Fruit fly (Drosophila melanogaster) whole organism: ENCODE data around the gene CG11444.

Experiments
- CG8478 ChIP-seq: fragments of >200 bp; optimal IDR thresholded peaks from 2 replicates; lab custom pipeline; 2018; ENCODE audit warnings: inconsistent platforms
- Dll ChIP-seq: fragments of >200 bp; optimal IDR thresholded peaks from 2 replicates; lab custom pipeline; 2017
- EcR ChIP-seq, 2 experiments: fragments of >200 bp; optimal IDR thresholded peaks; 2 replicates each; lab custom pipeline; 2017; ENCODE audit warnings: missing biosample characterization in 2 of 2, missing genetic modification characterization in 2 of 2, missing genetic modification reagents in 2 of 2
- pan ChIP-seq: fragments of >200 bp; optimal IDR thresholded peaks from 2 replicates; lab custom pipeline; 2017
- psq ChIP-seq: fragments of >200 bp; optimal IDR thresholded peaks from 2 replicates; lab custom pipeline; 2017
- usp ChIP-seq: fragments of >200 bp; optimal IDR thresholded peaks from 2 replicates; lab custom pipeline; 2017; ENCODE audit warnings: missing biosample characterization, missing genetic modification characterization, mixed read lengths

CG11444 gene

DNA sequence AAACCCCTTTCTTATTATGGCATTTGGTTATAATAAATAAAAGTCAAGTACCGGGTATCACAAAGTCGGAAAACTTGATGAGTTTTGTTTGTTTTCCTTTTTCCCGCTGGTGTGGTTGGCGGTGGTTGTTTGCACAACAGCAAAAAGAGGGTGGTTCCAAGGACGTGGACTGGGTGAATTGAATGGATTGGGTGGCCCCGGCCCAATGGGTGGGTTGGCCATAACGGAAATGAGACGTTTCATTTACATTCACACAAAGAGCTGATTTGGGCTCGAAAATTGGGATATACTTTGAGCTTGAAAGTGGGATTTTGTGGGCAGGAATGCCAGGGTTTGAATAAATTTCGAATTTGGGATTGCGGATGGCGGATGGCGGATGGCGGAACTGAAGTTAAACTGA, 33.3 kb downstream of the CG11444 start:
- no peak for TF ChIP-seq usp (GFP tag; lab: Kevin White, UChicago)
- no peak for TF ChIP-seq Dll (lab: Kevin White, UChicago)
- TF ChIP-seq CG8478 = no peak
- TF ChIP-seq psq (lab: Kevin White, UChicago) = no peak
- TF ChIP-seq pan = no peak
- TF ChIP-seq EcR (GFP tag; optimal IDR thresholded peaks at IDR 0.05; lab: Kevin White, UChicago) = no peak

DNA sequence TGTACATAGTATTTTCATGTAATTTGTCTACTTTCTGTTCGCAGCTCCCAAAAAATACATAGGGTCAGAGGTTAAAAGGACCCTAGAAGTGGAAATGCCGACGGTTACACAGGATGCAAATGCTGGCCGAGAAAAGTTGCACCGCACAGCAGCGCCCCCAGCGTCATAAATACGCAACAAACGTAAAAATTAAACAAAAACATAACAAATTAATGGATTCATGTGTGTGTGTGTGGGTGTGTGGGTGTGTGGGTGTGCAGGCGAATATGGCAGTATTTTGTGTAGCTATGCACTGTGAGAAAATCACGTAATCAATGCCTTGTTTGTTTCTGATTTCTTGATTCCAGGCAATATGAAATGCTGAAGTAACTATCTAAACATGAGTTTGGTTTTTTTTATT, 42.6 kb downstream of the CG11444 start:
- TF ChIP-seq psq (lab: Kevin White, UChicago) (no peak), pan (no peak), usp (GFP tag; lab: Kevin White, UChicago) (no peak), EcR (GFP tag; optimal IDR thresholded peaks at IDR 0.05; lab: Kevin White, UChicago) (no peak), CG8478 (no peak), Dll (lab: Kevin White, UChicago) (no peak)

- TF ChIP-seq EcR (GFP tag; optimal IDR thresholded peaks at IDR 0.05; lab: Kevin White, UChicago) (no peak), usp (GFP tag; lab: Kevin White, UChicago) (no peak), CG8478 (no peak), pan (no peak), Dll (lab: Kevin White, UChicago) (peak; percentile 9), psq (lab: Kevin White, UChicago) (no peak)
These were observed 46.0 kb downstream of the CG11444 start for dm6 chrX:4508072-4508644.

dm6 chrX:4507121-4507520, 47.1 kb downstream of the CG11444 start:
- TF ChIP-seq usp (GFP tag; lab: Kevin White, UChicago) (no peak), pan (no peak), CG8478 (no peak), psq (lab: Kevin White, UChicago) (no peak), Dll (lab: Kevin White, UChicago) (no peak), EcR (GFP tag; optimal IDR thresholded peaks at IDR 0.05; lab: Kevin White, UChicago) (no peak)

DNA sequence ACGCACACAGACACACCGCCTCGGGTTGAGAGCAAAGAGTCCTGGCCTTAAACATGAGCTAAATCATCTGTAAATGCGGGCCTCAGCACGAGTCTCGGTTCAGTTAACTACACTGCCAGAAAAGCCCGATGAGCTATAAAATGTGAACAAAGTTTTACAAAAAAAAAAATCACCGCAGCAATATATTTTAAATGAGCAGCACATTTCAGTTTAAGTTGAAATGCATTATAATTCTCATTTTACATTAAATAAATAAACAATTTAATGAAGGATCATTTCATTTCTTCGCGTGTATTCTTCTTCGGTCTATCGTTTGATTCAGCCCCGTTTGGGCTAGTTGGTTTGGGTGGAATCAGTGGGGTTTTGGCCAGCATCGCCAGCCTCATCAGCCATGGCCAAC, 48.9 kb downstream of the CG11444 start:
- TF ChIP-seq psq (lab: Kevin White, UChicago) = no peak
- TF ChIP-seq pan = no peak
- TF ChIP-seq EcR (GFP tag; optimal IDR thresholded peaks at IDR 0.05; lab: Kevin White, UChicago) = no peak
- TF ChIP-seq CG8478 = no peak
- TF ChIP-seq Dll (lab: Kevin White, UChicago) = no peak
- no peak for TF ChIP-seq usp (GFP tag; lab: Kevin White, UChicago)

DNA sequence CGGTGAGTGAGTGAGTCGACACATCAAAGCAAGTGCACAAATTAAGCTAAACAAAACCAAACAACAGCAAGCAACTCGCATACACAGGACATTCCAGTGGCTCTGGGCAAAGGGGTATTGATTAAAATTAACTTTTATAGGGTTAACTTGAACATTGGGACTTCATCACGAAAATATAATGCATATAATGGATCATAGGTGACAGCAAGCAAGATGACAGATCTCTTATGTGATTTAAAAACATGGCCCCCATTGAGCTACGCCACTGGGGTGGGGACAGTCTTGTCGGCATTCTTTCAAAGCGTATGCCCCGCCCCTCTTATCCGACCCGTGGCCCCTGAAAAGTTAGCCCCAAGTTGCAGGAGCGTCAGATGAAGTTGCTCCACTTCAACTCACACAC, 50.7 kb downstream of the CG11444 start:
- TF ChIP-seq Dll (lab: Kevin White, UChicago) (no peak), psq (lab: Kevin White, UChicago) (no peak), CG8478 (no peak)
